Fruit fly (Drosophila melanogaster) whole organism, embryonic: Measurements from ENCODE around the gene pdm2.

Source experiments
- Bdp1 ChIP-seq: fragments of 200-800 bp; sonication (Bioruptor generic); optimal IDR thresholded peaks from 3 replicates; lab custom pipeline; 2016; ENCODE audit warnings: missing biosample characterization, missing genetic modification characterization
- CG11093 ChIP-seq: fragments of 200-800 bp; sonication (Bioruptor generic); IDR thresholded peaks from 3 replicates; pipeline ENCODE4 v1.3.6; 2022; ENCODE audit warnings: missing biosample characterization, missing genetic modification characterization
- CG11247 ChIP-seq: fragments of 200-800 bp; sonication (Bioruptor generic); IDR thresholded peaks from 2 replicates; pipeline ENCODE4 v1.3.6; 2022; ENCODE audit warnings: missing biosample characterization, missing genetic modification characterization
- CG11398 ChIP-seq: fragments of 200-800 bp; sonication (Bioruptor generic); optimal IDR thresholded peaks from 2 replicates; lab custom pipeline; 2016; ENCODE audit warnings: missing biosample characterization, missing genetic modification characterization
- CG11456 ChIP-seq: fragments of 200-800 bp; sonication (Bioruptor generic); IDR thresholded peaks from 3 replicates; pipeline ENCODE4 v1.3.6; 2022; ENCODE audit warnings: missing biosample characterization, missing genetic modification characterization
- CG11560 ChIP-seq: fragments of 200-800 bp; sonication (Bioruptor generic); IDR thresholded peaks from 3 replicates; pipeline ENCODE4 v1.3.6; 2022; ENCODE audit warnings: missing biosample characterization, missing genetic modification characterization
- CG13775 ChIP-seq: fragments of 200-800 bp; sonication (Bioruptor generic); optimal IDR thresholded peaks from 3 replicates; lab custom pipeline; 2017; ENCODE audit warnings: missing biosample characterization, mild to moderate bottlenecking, missing genetic modification characterization
- CG14860 ChIP-seq: fragments of 200-800 bp; sonication (Bioruptor generic); IDR thresholded peaks from 3 replicates; pipeline ENCODE4 v1.3.6; 2022; ENCODE audit warnings: missing biosample characterization, missing genetic modification characterization; ENCODE audit not compliant: partially characterized antibody
- CG15011 ChIP-seq: fragments of 200-800 bp; sonication (Bioruptor generic); optimal IDR thresholded peaks from 3 replicates; lab custom pipeline; 2018; ENCODE audit warnings: missing biosample characterization, mild to moderate bottlenecking, missing genetic modification characterization
- CG16815 ChIP-seq: fragments of 200-800 bp; sonication (Bioruptor generic); optimal IDR thresholded peaks from 3 replicates; lab custom pipeline; 2017; ENCODE audit warnings: missing biosample characterization, mild to moderate bottlenecking, missing genetic modification characterization
- CG17359 ChIP-seq: fragments of 200-800 bp; sonication (Bioruptor generic); optimal IDR thresholded peaks from 3 replicates; lab custom pipeline; 2018; ENCODE audit warnings: missing biosample characterization, mild to moderate bottlenecking, missing genetic modification characterization, moderate library complexity
- CG17385 ChIP-seq: fragments of 200-800 bp; sonication (Bioruptor generic); optimal IDR thresholded peaks from 3 replicates; lab custom pipeline; 2018; ENCODE audit warnings: missing biosample characterization, mild to moderate bottlenecking, missing genetic modification characterization
- CG18262 ChIP-seq: fragments of 200-800 bp; optimal IDR thresholded peaks from 3 replicates; lab custom pipeline; 2019; ENCODE audit warnings: missing biosample characterization, mild to moderate bottlenecking, missing genetic modification characterization, moderate library complexity
- CG2120 ChIP-seq: fragments of 200-800 bp; sonication (Bioruptor generic); optimal IDR thresholded peaks from 3 replicates; lab custom pipeline; 2016; ENCODE audit warnings: missing biosample characterization, missing genetic modification characterization
- CG3163 ChIP-seq: fragments of 200-800 bp; sonication (Bioruptor generic); optimal IDR thresholded peaks from 3 replicates; lab custom pipeline; 2016; ENCODE audit warnings: missing biosample characterization, missing genetic modification characterization
- CG3407 ChIP-seq: fragments of 200-800 bp; sonication (Bioruptor generic); optimal IDR thresholded peaks from 2 replicates; lab custom pipeline; 2018; ENCODE audit warnings: missing biosample characterization, mild to moderate bottlenecking, missing genetic modification characterization
- CG3847 ChIP-seq: fragments of 200-800 bp; sonication (Bioruptor generic); IDR thresholded peaks from 2 replicates; pipeline ENCODE4 v1.3.6; 2022; ENCODE audit warnings: missing biosample characterization, missing genetic modification characterization
- CG6854 ChIP-seq: fragments of 200-800 bp; sonication (Bioruptor generic); optimal IDR thresholded peaks from 3 replicates; lab custom pipeline; 2017; ENCODE audit warnings: missing biosample characterization, mild to moderate bottlenecking, missing genetic modification characterization
- CG8359 ChIP-seq: fragments of 200-800 bp; sonication (Bioruptor generic); optimal IDR thresholded peaks from 2 replicates; lab custom pipeline; 2017; ENCODE audit warnings: missing biosample characterization, mild to moderate bottlenecking, missing genetic modification characterization, borderline replicate concordance
- CG9437 ChIP-seq: fragments of 200-800 bp; sonication (Bioruptor generic); optimal IDR thresholded peaks from 2 replicates; lab custom pipeline; 2018; ENCODE audit warnings: missing biosample characterization, mild to moderate bottlenecking, missing genetic modification characterization
- Dad ChIP-seq: fragments of 200-800 bp; sonication (Bioruptor generic); optimal IDR thresholded peaks from 3 replicates; lab custom pipeline; 2016; ENCODE audit warnings: missing biosample characterization, missing genetic modification characterization
- Dbx ChIP-seq: fragments of 200-800 bp; sonication (Bioruptor generic); IDR thresholded peaks from 3 replicates; pipeline ENCODE4 v1.3.6; 2022; ENCODE audit warnings: missing biosample characterization, missing genetic modification characterization
- Dref ChIP-seq: fragments of 200-800 bp; sonication (Bioruptor generic); IDR thresholded peaks from 2 replicates; pipeline ENCODE4 v1.3.6; 2022; ENCODE audit warnings: missing biosample characterization, missing genetic modification characterization
- Hand ChIP-seq: fragments of 200-800 bp; sonication (Bioruptor generic); optimal IDR thresholded peaks from 2 replicates; lab custom pipeline; 2017; ENCODE audit warnings: mild to moderate bottlenecking, missing biosample characterization, missing genetic modification reagents, missing genetic modification characterization
- MBD-R2 ChIP-seq: fragments of 200-800 bp; sonication (Bioruptor generic); IDR thresholded peaks from 2 replicates; pipeline ENCODE4 v1.3.6; 2022; ENCODE audit warnings: missing biosample characterization, missing genetic modification characterization
- Ravus ChIP-seq: fragments of 200-800 bp; sonication (Bioruptor generic); IDR thresholded peaks from 2 replicates; pipeline ENCODE4 v1.3.6; 2022; ENCODE audit warnings: missing biosample characterization, missing genetic modification characterization
- Scr ChIP-seq: fragments of 200-800 bp; sonication (Bioruptor generic); IDR thresholded peaks from 2 replicates; pipeline ENCODE4 v1.3.6; 2022; ENCODE audit warnings: missing biosample characterization, missing genetic modification characterization; ENCODE audit not compliant: partially characterized antibody
- Six4 ChIP-seq: fragments of 200-800 bp; sonication (Bioruptor generic); optimal IDR thresholded peaks from 2 replicates; lab custom pipeline; 2016; ENCODE audit warnings: missing biosample characterization, missing genetic modification characterization
- Sox102F ChIP-seq: fragments of 200-800 bp; sonication (Bioruptor generic); optimal IDR thresholded peaks from 2 replicates; lab custom pipeline; 2018; ENCODE audit warnings: missing biosample characterization, mild to moderate bottlenecking, missing genetic modification characterization, moderate library complexity
- Ssrp ChIP-seq: fragments of 200-800 bp; sonication (Bioruptor generic); optimal IDR thresholded peaks from 2 replicates; lab custom pipeline; 2018; ENCODE audit warnings: missing biosample characterization, mild to moderate bottlenecking, missing genetic modification characterization, moderate library complexity
- bcd ChIP-seq: fragments of 200-800 bp; sonication (Bioruptor generic); optimal IDR thresholded peaks from 2 replicates; lab custom pipeline; 2017; ENCODE audit warnings: missing biosample characterization, mild to moderate bottlenecking, missing genetic modification characterization
- dan ChIP-seq: fragments of 200-800 bp; sonication (Bioruptor generic); IDR thresholded peaks from 2 replicates; pipeline ENCODE4 v1.3.6; 2022; ENCODE audit warnings: missing biosample characterization, missing genetic modification characterization
- dati ChIP-seq: fragments of 200-800 bp; sonication (Bioruptor generic); IDR thresholded peaks from 2 replicates; pipeline ENCODE4 v1.3.6; 2022; ENCODE audit warnings: missing biosample characterization, missing genetic modification characterization
- dimm ChIP-seq: fragments of 200-800 bp; sonication (Bioruptor generic); IDR thresholded peaks from 2 replicates; pipeline ENCODE4 v1.3.6; 2022; ENCODE audit warnings: missing biosample characterization, missing genetic modification characterization
- hb ChIP-seq: fragments of 200-800 bp; sonication (Bioruptor generic); IDR thresholded peaks from 3 replicates; pipeline ENCODE4 v1.3.6; 2022; ENCODE audit warnings: missing biosample characterization, missing genetic modification characterization; ENCODE audit not compliant: partially characterized antibody
- maf-S ChIP-seq: fragments of 200-800 bp; sonication (Bioruptor generic); optimal IDR thresholded peaks from 2 replicates; lab custom pipeline; 2016; ENCODE audit warnings: missing biosample characterization, missing genetic modification characterization
- mam ChIP-seq: fragments of 200-800 bp; sonication (Bioruptor generic); optimal IDR thresholded peaks from 3 replicates; lab custom pipeline; 2016; ENCODE audit warnings: missing biosample characterization, missing genetic modification characterization
- nerfin-1 ChIP-seq: fragments of 200-800 bp; sonication (Bioruptor generic); optimal IDR thresholded peaks from 3 replicates; lab custom pipeline; 2019; ENCODE audit warnings: missing biosample characterization, mild to moderate bottlenecking, missing genetic modification characterization, moderate library complexity
- oc ChIP-seq: fragments of 200-800 bp; sonication (Bioruptor generic); optimal IDR thresholded peaks from 2 replicates; lab custom pipeline; 2018; ENCODE audit warnings: missing biosample characterization, mild to moderate bottlenecking, missing genetic modification characterization, moderate library complexity
- pfk ChIP-seq: fragments of 200-800 bp; sonication (Bioruptor generic); optimal IDR thresholded peaks from 2 replicates; lab custom pipeline; 2018; ENCODE audit warnings: missing biosample characterization, mild to moderate bottlenecking, missing genetic modification characterization, moderate library complexity
- pum ChIP-seq: fragments of 200-800 bp; sonication (Bioruptor generic); optimal IDR thresholded peaks from 2 replicates; lab custom pipeline; 2016; ENCODE audit warnings: missing biosample characterization, missing genetic modification characterization
- pzg ChIP-seq: fragments of 200-800 bp; sonication (Bioruptor generic); optimal IDR thresholded peaks from 3 replicates; lab custom pipeline; 2018; ENCODE audit warnings: missing biosample characterization, mild to moderate bottlenecking, missing genetic modification characterization, moderate library complexity
- ro ChIP-seq: fragments of 200-800 bp; sonication (Bioruptor generic); IDR thresholded peaks from 2 replicates; pipeline ENCODE4 v1.3.6; 2022; ENCODE audit warnings: missing biosample characterization, missing genetic modification characterization
- scrt ChIP-seq: fragments of 200-800 bp; sonication (Bioruptor generic); optimal IDR thresholded peaks from 2 replicates; lab custom pipeline; 2018; ENCODE audit warnings: missing biosample characterization, mild to moderate bottlenecking, missing genetic modification characterization, moderate library complexity
- sens-2 ChIP-seq: fragments of 200-800 bp; sonication (Bioruptor generic); IDR thresholded peaks from 2 replicates; pipeline ENCODE4 v1.3.6; 2022; ENCODE audit warnings: missing biosample characterization, missing genetic modification characterization
- slou ChIP-seq: fragments of 200-800 bp; sonication (Bioruptor generic); optimal IDR thresholded peaks from 3 replicates; lab custom pipeline; 2016; ENCODE audit warnings: missing biosample characterization, missing genetic modification characterization
- slp2 ChIP-seq: fragments of 200-800 bp; sonication (Bioruptor generic); optimal IDR thresholded peaks from 2 replicates; lab custom pipeline; 2016; ENCODE audit warnings: missing biosample characterization, missing genetic modification characterization
- sna ChIP-seq: fragments of 200-800 bp; sonication (Bioruptor generic); IDR thresholded peaks from 2 replicates; pipeline ENCODE4 v1.3.6; 2022; ENCODE audit warnings: missing biosample characterization, missing genetic modification characterization; ENCODE audit not compliant: partially characterized antibody
- tio ChIP-seq: fragments of 200-800 bp; sonication (Bioruptor generic); optimal IDR thresholded peaks from 2 replicates; lab custom pipeline; 2017; ENCODE audit warnings: missing biosample characterization, missing genetic modification characterization, inconsistent platforms
- ttk ChIP-seq: fragments of 200-800 bp; sonication (Bioruptor generic); IDR thresholded peaks from 2 replicates; pipeline ENCODE4 v2.1.2; 2022; ENCODE audit warnings: missing biosample characterization, missing genetic modification characterization
- vvl ChIP-seq: fragments of 200-800 bp; sonication (Bioruptor generic); IDR thresholded peaks from 2 replicates; pipeline ENCODE4 v1.3.6; 2022; ENCODE audit warnings: missing biosample characterization, missing genetic modification characterization
- zen ChIP-seq: fragments of 200-800 bp; sonication (Bioruptor generic); optimal IDR thresholded peaks from 3 replicates; lab custom pipeline; 2018; ENCODE audit warnings: missing biosample characterization, mild to moderate bottlenecking, missing genetic modification characterization, moderate library complexity

The pdm2 gene

DNA sequence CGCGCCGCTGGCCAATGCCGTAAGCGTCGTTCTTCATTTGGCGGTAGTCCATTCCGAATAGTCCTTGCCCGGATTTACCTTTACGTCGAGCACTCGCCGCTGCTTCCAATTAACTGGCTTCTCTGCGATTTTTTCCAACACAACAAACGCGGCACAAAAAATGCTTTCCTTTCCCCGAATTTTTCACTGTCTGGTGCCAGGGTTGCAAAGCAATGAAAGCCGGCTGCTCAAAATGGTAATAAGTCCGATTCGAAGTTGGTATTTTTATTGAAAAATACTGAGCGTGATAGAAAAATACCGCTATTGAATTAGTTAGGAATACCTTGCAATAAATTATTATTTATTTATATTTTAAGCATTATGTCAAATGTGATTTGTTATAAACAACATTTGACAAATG, 55.3 kb downstream of the pdm2 start (continued):
- TF ChIP-seq zen (tag; lab: Kevin White, UChicago) = peak; percentile 10
- no peak for TF ChIP-seq Dbx (GFP tag; lab: Robert Waterston, UW)
- TF ChIP-seq slou (GFP tag; lab: Kevin White, UChicago) = no peak
- TF ChIP-seq MBD-R2 (GFP tag; lab: Robert Waterston, UW) = peak; percentile 84
- no peak for TF ChIP-seq CG11456 (GFP tag; lab: Robert Waterston, UW)
- no peak for TF ChIP-seq Bdp1 (GFP tag; lab: Kevin White, UChicago)
- TF ChIP-seq CG2120 = no peak
- TF ChIP-seq pzg (GFP tag; lab: Kevin White, UChicago) = peak; percentile 54
- TF ChIP-seq slp2 (GFP tag; lab: Kevin White, UChicago) = no peak
- TF ChIP-seq CG3407 (GFP tag; lab: Kevin White, UChicago) = no peak
- no peak for TF ChIP-seq nerfin-1 (tag; lab: Kevin White, UChicago)
- TF ChIP-seq bcd = no peak
- TF ChIP-seq CG17385 (GFP tag; lab: Kevin White, UChicago) = no peak
- TF ChIP-seq pfk (GFP tag; lab: Kevin White, UChicago) = no peak
- no peak for TF ChIP-seq CG15011 (GFP tag; lab: Kevin White, UChicago)
- TF ChIP-seq CG3163 = no peak
- no peak for TF ChIP-seq Hand (GFP tag; lab: Kevin White, UChicago)
- TF ChIP-seq vvl (GFP tag; lab: Robert Waterston, UW) = peak; percentile 47
- TF ChIP-seq CG11247 (GFP tag; lab: Robert Waterston, UW) = no peak
- TF ChIP-seq CG18262 (tag; lab: Kevin White, UChicago) = no peak
- TF ChIP-seq CG16815 (GFP tag; lab: Kevin White, UChicago) = no peak
- TF ChIP-seq Sox102F (GFP tag; lab: Kevin White, UChicago) = no peak
- TF ChIP-seq Dref (GFP tag; lab: Robert Waterston, UW) = no peak
- no peak for TF ChIP-seq oc (tag; lab: Kevin White, UChicago)
- TF ChIP-seq dati = no peak
- no peak for TF ChIP-seq scrt (GFP tag; lab: Kevin White, UChicago)
- no peak for TF ChIP-seq Scr (GFP tag; lab: Robert Waterston, UW)
- no peak for TF ChIP-seq CG14860 (GFP tag; lab: Robert Waterston, UW)
- no peak for TF ChIP-seq Ravus (GFP tag; lab: Robert Waterston, UW)
- no peak for TF ChIP-seq CG9437
- TF ChIP-seq CG11093 (GFP tag; lab: Robert Waterston, UW) = no peak
- no peak for TF ChIP-seq CG3847 (GFP tag; lab: Robert Waterston, UW)
- no peak for TF ChIP-seq dimm
- no peak for TF ChIP-seq Six4
- no peak for TF ChIP-seq Ssrp (tag; lab: Kevin White, UChicago)
- TF ChIP-seq ro (GFP tag; lab: Robert Waterston, UW) = no peak
- no peak for TF ChIP-seq CG11560 (tag; lab: Robert Waterston, UW)
- no peak for TF ChIP-seq Dad
- no peak for TF ChIP-seq ttk (GFP tag; lab: Robert Waterston, UW)
- TF ChIP-seq CG8359 (GFP tag; lab: Kevin White, UChicago) = no peak
- TF ChIP-seq hb (GFP tag; lab: Robert Waterston, UW) = no peak
- TF ChIP-seq mam (GFP tag; lab: Kevin White, UChicago) = peak; percentile 6
- no peak for TF ChIP-seq pum (GFP tag; lab: Kevin White, UChicago)
- TF ChIP-seq sens-2 (GFP tag; lab: Robert Waterston, UW) = no peak
- TF ChIP-seq dan (GFP tag; lab: Robert Waterston, UW) = no peak
- TF ChIP-seq maf-S (GFP tag; lab: Kevin White, UChicago) = no peak
- TF ChIP-seq CG17359 (tag; lab: Kevin White, UChicago) = no peak
- TF ChIP-seq CG11398 (GFP tag; lab: Kevin White, UChicago) = no peak
- no peak for TF ChIP-seq CG13775
- no peak for TF ChIP-seq CG6854 (GFP tag; lab: Kevin White, UChicago)
- TF ChIP-seq tio (GFP tag; lab: Kevin White, UChicago) = no peak
- 0 out of 2 replicates have a peak, but pooled peaks have one; percentile 15 for TF ChIP-seq sna (GFP tag; lab: Robert Waterston, UW)
